Fruit fly (Drosophila melanogaster) whole organism, adult: ENCODE data around the gene CG5866.
"Not testable (repeated sequence)": the region's sequence is repeated elsewhere in the genome, so short reads cannot be mapped to it uniquely, and the experiment has no call there.

Experiments used
- CG12768 ChIP-seq: fragments of 200-800 bp; sonication (Bioruptor generic); optimal IDR thresholded peaks from 2 replicates; lab custom pipeline; 2017; ENCODE audit warnings: missing biosample characterization, missing genetic modification characterization, mild to moderate bottlenecking, moderate library complexity, missing genetic modification reagents
- CG7045 ChIP-seq: fragments of 200-800 bp; sonication (Bioruptor generic); optimal IDR thresholded peaks from 2 replicates; lab custom pipeline; 2017; ENCODE audit warnings: missing biosample characterization, mild to moderate bottlenecking, missing genetic modification characterization
- kay ChIP-seq: fragments of 200-800 bp; sonication (Bioruptor generic); peaks from one replicate; lab custom pipeline; 2016; ENCODE audit warnings: missing biosample characterization, missing genetic modification characterization, borderline replicate concordance

CG5866 gene

DNA sequence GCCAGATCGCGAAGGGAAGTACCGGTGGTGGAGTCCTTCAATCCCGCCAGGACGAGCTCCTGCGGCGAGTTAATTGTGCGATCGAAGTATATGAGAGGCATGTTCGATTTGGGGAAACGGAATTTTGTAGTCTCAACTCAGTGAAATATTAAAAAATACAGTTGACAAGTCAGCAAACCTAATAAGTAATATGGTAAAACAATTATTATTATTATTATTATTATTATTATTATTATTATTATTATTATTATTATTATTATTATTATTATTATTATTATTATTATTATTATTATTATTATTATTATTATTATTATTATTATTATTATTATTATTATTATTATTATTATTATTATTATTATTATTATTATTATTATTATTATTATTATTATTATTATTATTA, 41.1 kb downstream of the CG5866 start, which contains the start of gene CG14330:
Gene CG14330 (minus strand): TSS at position 101 of the 400 bp plus-strand sequence.
- TF ChIP-seq CG7045 (GFP tag; lab: Kevin White, UChicago); kay (GFP tag; lab: Kevin White, UChicago); CG12768: not testable (repeated sequence)
